Fruit fly (Drosophila melanogaster) whole organism, wandering third instar larva: ENCODE results near the gene RpL7-like.

ENCODE experiments used
- Abd-B ChIP-seq: fragments of >200 bp; optimal IDR thresholded peaks from 2 replicates; lab custom pipeline; 2017; ENCODE audit warnings: missing biosample characterization, missing genetic modification characterization
- Dif ChIP-seq: fragments of 200-275, 200-300 bp; sonication (Bioruptor generic); optimal IDR thresholded peaks from 2 replicates; lab custom pipeline; 2018; ENCODE audit warnings: missing biosample characterization, missing genetic modification characterization; ENCODE audit not compliant: partially characterized antibody
- Hr78 ChIP-seq: fragments of >200 bp; optimal IDR thresholded peaks from 2 replicates; lab custom pipeline; 2017; ENCODE audit warnings: missing biosample characterization, missing genetic modification characterization
- Mio ChIP-seq: sonication (Bioruptor generic); optimal IDR thresholded peaks from 2 replicates; lab custom pipeline; 2016; ENCODE audit warnings: missing biosample characterization, missing genetic modification characterization
- dmrt93B ChIP-seq: fragments of 200-800 bp; sonication (Bioruptor generic); optimal IDR thresholded peaks from 2 replicates; lab custom pipeline; 2018; ENCODE audit warnings: missing biosample characterization, mild to moderate bottlenecking, missing genetic modification characterization
- pan ChIP-seq: fragments of >200 bp; optimal IDR thresholded peaks from 2 replicates; lab custom pipeline; 2017
- rgr ChIP-seq: fragments of 200-800 bp; sonication (Bioruptor generic); optimal IDR thresholded peaks from 3 replicates; lab custom pipeline; 2016; ENCODE audit warnings: missing biosample characterization, mild to moderate bottlenecking, missing genetic modification characterization

dm6 chr2L:12048723-12049122 is 7.4 kb upstream of the RpL7-like start, which contains the start of gene Plzf:
- TF ChIP-seq pan (lab: Kevin White, UChicago) = no peak
- TF ChIP-seq Mio (GFP tag; lab: Kevin White, UChicago) = no peak
- TF ChIP-seq Abd-B (GFP tag; lab: Kevin White, UChicago) = no peak
- TF ChIP-seq dmrt93B = no peak
- TF ChIP-seq rgr (GFP tag; lab: Kevin White, UChicago) = no peak
- TF ChIP-seq Hr78 (GFP tag; lab: Kevin White, UChicago) = no peak
- no peak for TF ChIP-seq Dif (GFP tag; lab: Kevin White, UChicago)
